Worm (Caenorhabditis elegans) whole organism, L1 larva: Measurements from ENCODE around the gene trpp-12.
A peak's percentile ranks its signal among the peaks of the same experiment; 100 is the strongest.

Experiments used
- C16A3.4 ChIP-seq: fragments of 150-350 bp; optimal IDR thresholded peaks from 2 replicates; lab custom pipeline; 2014; ENCODE audit warnings: missing biosample characterization, missing genetic modification characterization
- F16B12.6 ChIP-seq: fragments of 150-350 bp; optimal IDR thresholded peaks from 2 replicates; lab custom pipeline; 2014; ENCODE audit warnings: missing biosample characterization, missing genetic modification characterization
- Y116A8C.19 ChIP-seq: sonication (generic microtip); optimal IDR thresholded peaks from 2 replicates; lab custom pipeline; 2016; ENCODE audit warnings: missing compliant biosample characterization, missing genetic modification characterization, borderline replicate concordance
- blmp-1 ChIP-seq: fragments of 150-350 bp; optimal IDR thresholded peaks from 2 replicates; lab custom pipeline; 2014; ENCODE audit warnings: missing biosample characterization, missing genetic modification characterization
- ceh-63 ChIP-seq: fragments of 200-800 bp; sonication (Bioruptor generic); optimal IDR thresholded peaks from 2 replicates; lab custom pipeline; 2018; ENCODE audit warnings: mild to moderate bottlenecking, missing genetic modification characterization, missing compliant biosample characterization
- ceh-88 ChIP-seq: fragments of 200-800 bp; sonication (Bioruptor generic); IDR thresholded peaks from 2 replicates; pipeline ENCODE4 v1.3.6; 2022; ENCODE audit warnings: missing genetic modification characterization, missing compliant biosample characterization
- ces-1 ChIP-seq: fragments of 150-350 bp; optimal IDR thresholded peaks from 2 replicates; lab custom pipeline; 2014; ENCODE audit warnings: missing biosample characterization, missing genetic modification reagents, missing genetic modification characterization
- dpl-1 ChIP-seq, 3 experiments: fragments of 150-350 bp in 2 of 3; sonication (generic microtip) in 1 of 3; optimal IDR thresholded peaks; 2 replicates each; lab custom pipeline; 2014 to 2017; ENCODE audit warnings: missing biosample characterization in 3 of 3, missing genetic modification characterization in 3 of 3, missing genetic modification reagents in 3 of 3
- efl-3 ChIP-seq: fragments of 200-800 bp; sonication (Bioruptor generic); optimal IDR thresholded peaks from 2 replicates; lab custom pipeline; 2018; ENCODE audit warnings: mild to moderate bottlenecking, missing genetic modification characterization, missing compliant biosample characterization
- elt-3 ChIP-seq, 6 experiments: fragments of 150-350 bp in 1 of 6; sonication (generic microtip); optimal IDR thresholded peaks; 2 replicates each; lab custom pipeline; 2017 to 2018; ENCODE audit warnings: missing biosample characterization in 6 of 6, missing genetic modification characterization in 6 of 6, inconsistent platforms in 1 of 6
- ets-5 ChIP-seq: fragments of 200-800 bp; sonication (Bioruptor generic); IDR thresholded peaks from 2 replicates; pipeline ENCODE4 v1.3.6; 2022; ENCODE audit warnings: missing genetic modification characterization, missing compliant biosample characterization
- fos-1 ChIP-seq: fragments of 150-350 bp; optimal IDR thresholded peaks from 2 replicates; lab custom pipeline; 2014; ENCODE audit warnings: missing biosample characterization, missing genetic modification characterization
- grh-1 ChIP-seq: fragments of 200-800 bp; sonication (Bioruptor generic); IDR thresholded peaks from 2 replicates; pipeline ENCODE4 v1.3.6; 2022; ENCODE audit warnings: missing genetic modification reagents, missing genetic modification characterization, missing compliant biosample characterization
- hlh-17 ChIP-seq: fragments of 200-800 bp; sonication (Bioruptor generic); optimal IDR thresholded peaks from 2 replicates; lab custom pipeline; 2018; ENCODE audit warnings: missing genetic modification characterization, mild to moderate bottlenecking, missing compliant biosample characterization, moderate library complexity, borderline replicate concordance
- hlh-4 ChIP-seq: sonication (generic microtip); optimal IDR thresholded peaks from 2 replicates; lab custom pipeline; 2016; ENCODE audit warnings: mild to moderate bottlenecking, missing genetic modification characterization, missing compliant biosample characterization
- irx-1 ChIP-seq: sonication (generic microtip); optimal IDR thresholded peaks from 2 replicates; lab custom pipeline; 2016; ENCODE audit warnings: missing genetic modification characterization, missing compliant biosample characterization
- isw-1 ChIP-seq: fragments of 200-800 bp; sonication (Bioruptor generic); IDR thresholded peaks from 2 replicates; pipeline ENCODE4 v1.3.6; 2022; ENCODE audit warnings: missing genetic modification characterization, missing compliant biosample characterization
- jun-1 ChIP-seq: fragments of 150-350 bp; optimal IDR thresholded peaks from 2 replicates; lab custom pipeline; 2014; ENCODE audit warnings: missing biosample characterization, missing genetic modification reagents, missing genetic modification characterization
- lin-13 ChIP-seq: fragments of 150-350 bp; optimal IDR thresholded peaks from 2 replicates; lab custom pipeline; 2014; ENCODE audit warnings: missing biosample characterization, missing genetic modification reagents, missing genetic modification characterization
- lin-14 ChIP-seq: fragments of 200-800 bp; sonication (Bioruptor generic); optimal IDR thresholded peaks from 2 replicates; lab custom pipeline; 2018; ENCODE audit warnings: mild to moderate bottlenecking, missing genetic modification characterization, moderate library complexity, missing compliant biosample characterization
- lin-15B ChIP-seq: fragments of 150-350 bp; sonication (generic microtip); optimal IDR thresholded peaks from 3 replicates; lab custom pipeline; 2014; ENCODE audit warnings: missing biosample characterization, missing genetic modification characterization
- lin-35 ChIP-seq, 2 experiments: fragments of 150-350 bp; optimal IDR thresholded peaks; 2 replicates each; lab custom pipeline; 2014; ENCODE audit warnings: missing biosample characterization in 2 of 2, missing genetic modification characterization in 2 of 2, missing genetic modification reagents in 2 of 2
- lin-39 ChIP-seq: fragments of 150-350 bp; optimal IDR thresholded peaks from 2 replicates; lab custom pipeline; 2014; ENCODE audit warnings: missing biosample characterization, missing genetic modification reagents, missing genetic modification characterization
- lsy-2 ChIP-seq, 2 experiments: fragments of 150-350 bp; optimal IDR thresholded peaks; 2 replicates each; lab custom pipeline; 2014; ENCODE audit warnings: missing biosample characterization in 2 of 2, missing genetic modification characterization in 2 of 2
- mef-2 ChIP-seq: fragments of 150-350 bp; optimal IDR thresholded peaks from 2 replicates; lab custom pipeline; 2014; ENCODE audit warnings: missing biosample characterization, missing genetic modification characterization
- nhr-11 ChIP-seq: fragments of 150-350 bp; optimal IDR thresholded peaks from 2 replicates; lab custom pipeline; 2014; ENCODE audit warnings: missing biosample characterization, missing genetic modification characterization
- nhr-20 ChIP-seq: sonication (generic microtip); optimal IDR thresholded peaks from 2 replicates; lab custom pipeline; 2016; ENCODE audit warnings: mild to moderate bottlenecking, missing genetic modification characterization, missing compliant biosample characterization
- nhr-77 ChIP-seq: fragments of 150-350 bp; optimal IDR thresholded peaks from 2 replicates; lab custom pipeline; 2014; ENCODE audit warnings: missing biosample characterization, missing genetic modification characterization
- nhr-84 ChIP-seq: sonication (generic microtip); optimal IDR thresholded peaks from 2 replicates; lab custom pipeline; 2017; ENCODE audit warnings: missing biosample characterization, missing genetic modification characterization
- pag-3 ChIP-seq: sonication (generic microtip); optimal IDR thresholded peaks from 2 replicates; lab custom pipeline; 2017; ENCODE audit warnings: missing genetic modification characterization, mild to moderate bottlenecking, missing compliant biosample characterization, antibody characterized with exemption, borderline replicate concordance; ENCODE audit not compliant: insufficient read depth
- pax-3 ChIP-seq: fragments of 200-800 bp; sonication (Bioruptor generic); optimal IDR thresholded peaks from 2 replicates; lab custom pipeline; 2018; ENCODE audit warnings: mild to moderate bottlenecking, missing genetic modification characterization, moderate library complexity, missing compliant biosample characterization
- rnt-1 ChIP-seq: sonication (generic microtip); optimal IDR thresholded peaks from 2 replicates; lab custom pipeline; 2016; ENCODE audit warnings: mild to moderate bottlenecking, missing genetic modification characterization, moderate library complexity, missing compliant biosample characterization
- skn-1 ChIP-seq: fragments of 150-350 bp; optimal IDR thresholded peaks from 2 replicates; lab custom pipeline; 2014; ENCODE audit warnings: missing biosample characterization, missing genetic modification characterization
- sox-4 ChIP-seq: sonication (generic microtip); optimal IDR thresholded peaks from 2 replicates; lab custom pipeline; 2016; ENCODE audit warnings: missing genetic modification characterization, missing compliant biosample characterization
- sup-37 ChIP-seq: fragments of 200-800 bp; sonication (Bioruptor generic); optimal IDR thresholded peaks from 2 replicates; lab custom pipeline; 2018; ENCODE audit warnings: mild to moderate bottlenecking, missing genetic modification characterization, missing compliant biosample characterization
- tlp-1 ChIP-seq: fragments of 150-350 bp; optimal IDR thresholded peaks from 2 replicates; lab custom pipeline; 2014; ENCODE audit warnings: missing biosample characterization, missing genetic modification characterization
- unc-130 ChIP-seq: fragments of 150-350 bp; optimal IDR thresholded peaks from 2 replicates; lab custom pipeline; 2017; ENCODE audit warnings: missing biosample characterization, missing genetic modification characterization, inconsistent platforms
- unc-30 ChIP-seq: sonication (generic microtip); optimal IDR thresholded peaks from 2 replicates; lab custom pipeline; 2017; ENCODE audit warnings: missing biosample characterization, missing genetic modification characterization
- unc-62 ChIP-seq: fragments of 150-350 bp; optimal IDR thresholded peaks from 2 replicates; lab custom pipeline; 2014; ENCODE audit warnings: missing biosample characterization, missing genetic modification reagents, missing genetic modification characterization
- unc-98 ChIP-seq: fragments of 200-800 bp; sonication (Bioruptor generic); IDR thresholded peaks from 2 replicates; pipeline ENCODE4 v1.3.6; 2022; ENCODE audit warnings: missing genetic modification characterization, missing compliant biosample characterization
- vab-15 ChIP-seq: sonication (generic microtip); optimal IDR thresholded peaks from 2 replicates; lab custom pipeline; 2017; ENCODE audit warnings: missing genotype, mild to moderate bottlenecking, missing genetic modification characterization, missing compliant biosample characterization
- xbp-1 ChIP-seq: sonication (generic microtip); optimal IDR thresholded peaks from 2 replicates; lab custom pipeline; 2016; ENCODE audit warnings: missing genetic modification characterization, missing compliant biosample characterization
- zip-4 ChIP-seq: fragments of 200-800 bp; sonication (Bioruptor generic); optimal IDR thresholded peaks from 2 replicates; lab custom pipeline; 2018; ENCODE audit warnings: mild to moderate bottlenecking, missing genetic modification characterization, moderate library complexity, missing compliant biosample characterization
- ztf-11 ChIP-seq, 2 experiments: sonication (generic microtip); optimal IDR thresholded peaks; 2 replicates each; lab custom pipeline; 2016 to 2017; ENCODE audit warnings: missing genetic modification characterization in 2 of 2, missing biosample characterization in 1 of 2, missing compliant biosample characterization in 1 of 2
- ztf-4 ChIP-seq: fragments of 150-350 bp; optimal IDR thresholded peaks from 2 replicates; lab custom pipeline; 2014; ENCODE audit warnings: missing biosample characterization, missing genetic modification characterization

The trpp-12 gene

ce11 chrX:2432459-2432858 lies 23.0 kb downstream of the trpp-12 start (continued):
- peak; percentile 52 for TF ChIP-seq rnt-1
- no peak for TF ChIP-seq nhr-11 (tag; lab: Kevin White, UChicago)
- peak; percentile 1 for TF ChIP-seq jun-1 (tag; lab: Kevin White, UChicago)
- peak in 1 of 6 experiments; percentile 19 for TF ChIP-seq elt-3 (tag; optimal IDR thresholded peaks at IDR 0.05; lab: Kevin White, UChicago)
- TF ChIP-seq unc-62, result no peak
- no peak for TF ChIP-seq sup-37 (GFP tag; lab: Kevin White, UChicago)
- peak in 1 of 2 experiments; percentile 48 for TF ChIP-seq lin-35 (GFP tag; optimal IDR thresholded peaks at IDR 0.05; lab: Kevin White, UChicago)
- TF ChIP-seq dpl-1 (GFP tag; optimal IDR thresholded peaks at IDR 0.05; lab: Kevin White, UChicago), result peak in 1 of 3 experiments; percentile 8
- TF ChIP-seq ceh-88, result no peak
- no peak for TF ChIP-seq nhr-84 (tag; lab: Kevin White, UChicago)
- TF ChIP-seq hlh-17 (GFP tag; lab: Kevin White, UChicago), result no peak
- no peak for TF ChIP-seq unc-98 (GFP tag; lab: Robert Waterston, UW)
- no peak for TF ChIP-seq grh-1 (GFP tag; lab: Robert Waterston, UW)
- peak; percentile 27 for TF ChIP-seq irx-1
- TF ChIP-seq lin-14 (GFP tag; lab: Kevin White, UChicago), result peak; percentile 93
- no peak for TF ChIP-seq ces-1 (GFP tag; lab: Kevin White, UChicago)
- TF ChIP-seq isw-1, result no peak
- peak; percentile 95 for TF ChIP-seq blmp-1 (tag; lab: Kevin White, UChicago)
- no peak for TF ChIP-seq vab-15 (tag; lab: Kevin White, UChicago)
- no peak for TF ChIP-seq efl-3 (GFP tag; lab: Kevin White, UChicago)
- TF ChIP-seq lin-39 (tag; lab: Kevin White, UChicago), result no peak
- TF ChIP-seq pax-3 (tag; lab: Kevin White, UChicago), result no peak
- no peak for TF ChIP-seq lin-13 (GFP tag; lab: Kevin White, UChicago)
- no peak for TF ChIP-seq hlh-4 (tag; lab: Kevin White, UChicago)
- no peak for TF ChIP-seq C16A3.4 (tag; lab: Kevin White, UChicago)
- TF ChIP-seq lin-15B (tag; lab: Kevin White, UChicago), result no peak
- TF ChIP-seq unc-130, result no peak
- TF ChIP-seq Y116A8C.19 (tag; lab: Kevin White, UChicago), result no peak
- TF ChIP-seq pag-3, result no peak
- TF ChIP-seq ztf-11 (tag; optimal IDR thresholded peaks at IDR 0.05; lab: Kevin White, UChicago), result no peak
- TF ChIP-seq tlp-1 (tag; lab: Kevin White, UChicago), result no peak
- TF ChIP-seq ztf-4, result no peak
- TF ChIP-seq F16B12.6, result no peak
- no peak for TF ChIP-seq xbp-1 (tag; lab: Kevin White, UChicago)
- TF ChIP-seq nhr-20, result peak; percentile 52
- TF ChIP-seq zip-4, result no peak
- no peak for TF ChIP-seq fos-1 (tag; lab: Kevin White, UChicago)
- peak; percentile 13 to 52 for TF ChIP-seq lsy-2 (tag; optimal IDR thresholded peaks at IDR 0.05; lab: Kevin White, UChicago)
- no peak for TF ChIP-seq mef-2 (tag; lab: Kevin White, UChicago)
- TF ChIP-seq sox-4 (tag; lab: Kevin White, UChicago), result no peak
- TF ChIP-seq unc-30 (tag; lab: Kevin White, UChicago), result no peak
- TF ChIP-seq skn-1 (tag; lab: Kevin White, UChicago), result peak; percentile 95
- no peak for TF ChIP-seq ets-5 (GFP tag; lab: Robert Waterston, UW)
- no peak for TF ChIP-seq ceh-63 (GFP tag; lab: Kevin White, UChicago)
- TF ChIP-seq nhr-77, result no peak
